Worm (Caenorhabditis elegans) whole organism, L4 larva: ENCODE measurements around the gene C37H5.13.

Experiments used
- D1046.2 ChIP-seq: fragments of 200-800 bp; sonication (Bioruptor generic); IDR thresholded peaks from 2 replicates; pipeline ENCODE4 v1.3.6; 2022; ENCODE audit warnings: missing genetic modification characterization, missing compliant biosample characterization
- F26F4.8 ChIP-seq: fragments of 200-800 bp; sonication (Bioruptor generic); conservative IDR thresholded peaks from 2 replicates; pipeline ENCODE4 v1.3.6; 2022; ENCODE audit warnings: missing genetic modification characterization, missing compliant biosample characterization
- F44E2.7 ChIP-seq: fragments of 200-800 bp; sonication (Bioruptor generic); IDR thresholded peaks from 2 replicates; pipeline ENCODE4 v2.1.2; 2022; ENCODE audit warnings: missing genetic modification characterization, missing compliant biosample characterization
- F49E8.2 ChIP-seq: sonication (generic microtip); optimal IDR thresholded peaks from 2 replicates; lab custom pipeline; 2016; ENCODE audit warnings: missing compliant biosample characterization, mild to moderate bottlenecking, missing genetic modification characterization, borderline replicate concordance
- T26A8.4 ChIP-seq: fragments of 200-800 bp; sonication (Bioruptor generic); IDR thresholded peaks from 2 replicates; pipeline ENCODE4 v1.3.6; 2022; ENCODE audit warnings: missing genetic modification characterization, missing compliant biosample characterization
- Y105C5A.15 ChIP-seq: fragments of 200-800 bp; sonication (Bioruptor generic); IDR thresholded peaks from 2 replicates; pipeline ENCODE4 v1.3.6; 2022; ENCODE audit warnings: missing genetic modification characterization, missing compliant biosample characterization
- Y48G9A.11 ChIP-seq: fragments of 200-800 bp; sonication (Bioruptor generic); IDR thresholded peaks from 2 replicates; pipeline ENCODE4 v1.3.6; 2022; ENCODE audit warnings: missing genetic modification reagents, missing genetic modification characterization, missing compliant biosample characterization
- ZK337.2 ChIP-seq: fragments of 200-800 bp; sonication (Bioruptor generic); IDR thresholded peaks from 2 replicates; pipeline ENCODE4 v1.3.6; 2022; ENCODE audit warnings: missing genetic modification reagents, missing genetic modification characterization, missing compliant biosample characterization
- ZK546.5 ChIP-seq, 2 experiments: sonication (generic microtip); optimal IDR thresholded peaks; 2 replicates each; lab custom pipeline; 2017; ENCODE audit warnings: missing biosample characterization in 2 of 2, missing genetic modification characterization in 2 of 2
- ceh-32 ChIP-seq: sonication (generic microtip); optimal IDR thresholded peaks from 2 replicates; lab custom pipeline; 2016; ENCODE audit warnings: mild to moderate bottlenecking, missing genetic modification characterization, missing compliant biosample characterization; ENCODE audit not compliant: poor library complexity
- ceh-62 ChIP-seq: sonication (generic microtip); optimal IDR thresholded peaks from 2 replicates; lab custom pipeline; 2017; ENCODE audit warnings: missing biosample characterization, missing genetic modification characterization
- ctbp-1 ChIP-seq: fragments of 200-800 bp; sonication (Bioruptor generic); IDR thresholded peaks from 2 replicates; pipeline ENCODE4 v1.3.6; 2022; ENCODE audit warnings: missing genetic modification reagents, missing genetic modification characterization, missing compliant biosample characterization
- daf-8 ChIP-seq: fragments of 200-800 bp; sonication (Bioruptor generic); IDR thresholded peaks from 2 replicates; pipeline ENCODE4 v1.3.6; 2022; ENCODE audit warnings: missing genetic modification characterization, missing compliant biosample characterization
- dmd-6 ChIP-seq: fragments of 200-800 bp; sonication (Bioruptor generic); IDR thresholded peaks from 2 replicates; pipeline ENCODE4 v1.3.6; 2022; ENCODE audit warnings: missing genetic modification reagents, missing genetic modification characterization, missing compliant biosample characterization
- dmd-9 ChIP-seq: fragments of 200-800 bp; sonication (Bioruptor generic); IDR thresholded peaks from 2 replicates; pipeline ENCODE4 v1.3.6; 2022; ENCODE audit warnings: missing genetic modification reagents, missing genetic modification characterization, missing compliant biosample characterization
- dpl-1 ChIP-seq: fragments of 150-350 bp; optimal IDR thresholded peaks from 2 replicates; lab custom pipeline; 2014; ENCODE audit warnings: missing biosample characterization, missing genetic modification reagents, missing genetic modification characterization
- egl-43 ChIP-seq: fragments of 200-800 bp; sonication (Bioruptor generic); IDR thresholded peaks from 2 replicates; pipeline ENCODE4 v1.3.6; 2022; ENCODE audit warnings: missing genetic modification reagents, missing genetic modification characterization, missing compliant biosample characterization
- gei-8 ChIP-seq: fragments of 200-800 bp; sonication (Bioruptor generic); optimal IDR thresholded peaks from 2 replicates; lab custom pipeline; 2018; ENCODE audit warnings: mild to moderate bottlenecking, missing genetic modification characterization, missing compliant biosample characterization
- lin-29 ChIP-seq: fragments of 200-800 bp; sonication (Bioruptor generic); IDR thresholded peaks from 2 replicates; pipeline ENCODE4 v1.3.6; 2022; ENCODE audit warnings: missing genetic modification reagents, missing genetic modification characterization, missing compliant biosample characterization
- lir-3 ChIP-seq: sonication (generic microtip); optimal IDR thresholded peaks from 2 replicates; lab custom pipeline; 2016; ENCODE audit warnings: mild to moderate bottlenecking, missing genetic modification characterization, missing compliant biosample characterization
- lsy-2 ChIP-seq, 2 experiments: fragments of 150-350 bp in 1 of 2; sonication (generic microtip) in 1 of 2; optimal IDR thresholded peaks; 2 replicates each; lab custom pipeline; 2014 to 2017; ENCODE audit warnings: missing biosample characterization in 2 of 2, missing genetic modification characterization in 2 of 2
- madf-5 ChIP-seq, 2 experiments: fragments of 200-800 bp; sonication (Bioruptor generic); IDR thresholded peaks; 2 replicates each; pipeline ENCODE4 v1.3.6; 2022; ENCODE audit warnings: missing compliant biosample characterization in 2 of 2, missing genetic modification characterization in 2 of 2
- mdl-1 ChIP-seq, 2 experiments: fragments of 150-350 bp in 1 of 2; sonication (generic microtip) in 1 of 2; optimal IDR thresholded peaks; 2 replicates each; lab custom pipeline; 2014 to 2017; ENCODE audit warnings: missing biosample characterization in 2 of 2, missing genetic modification characterization in 2 of 2
- mep-1 ChIP-seq: fragments of 150-350 bp; sonication (generic microtip); optimal IDR thresholded peaks from 3 replicates; lab custom pipeline; 2014; ENCODE audit warnings: missing biosample characterization, missing genetic modification characterization
- mes-2 ChIP-seq: sonication (generic microtip); optimal IDR thresholded peaks from 2 replicates; lab custom pipeline; 2016; ENCODE audit warnings: missing genotype, mild to moderate bottlenecking, missing genetic modification characterization, missing compliant biosample characterization; ENCODE audit not compliant: poor library complexity, severe bottlenecking
- nhr-25 ChIP-seq: sonication (generic microtip); optimal IDR thresholded peaks from 2 replicates; lab custom pipeline; 2017; ENCODE audit warnings: missing genetic modification characterization, mild to moderate bottlenecking, missing compliant biosample characterization, antibody characterized with exemption, moderate library complexity, borderline replicate concordance; ENCODE audit not compliant: insufficient read depth
- nhr-41 ChIP-seq: fragments of 200-800 bp; sonication (Bioruptor generic); IDR thresholded peaks from 2 replicates; pipeline ENCODE4 v1.3.6; 2022; ENCODE audit warnings: missing genetic modification reagents, missing genetic modification characterization, missing compliant biosample characterization
- nhr-42 ChIP-seq: fragments of 200-800 bp; sonication (Bioruptor generic); IDR thresholded peaks from 2 replicates; pipeline ENCODE4 v1.3.6; 2022; ENCODE audit warnings: missing genetic modification characterization, missing compliant biosample characterization
- pha-4 ChIP-seq, 2 experiments: fragments of 150-350 bp in 1 of 2; fragments of 200-800 bp in 1 of 2; sonication (Bioruptor generic) in 1 of 2; IDR thresholded peaks in 1 of 2; optimal IDR thresholded peaks in 1 of 2; 2 replicates each; pipeline versions ENCODE4 v1.3.6 to Lab custom; 2014 to 2022; ENCODE audit warnings: missing genetic modification characterization in 2 of 2, missing genetic modification reagents in 2 of 2, missing biosample characterization in 1 of 2, missing compliant biosample characterization in 1 of 2
- pqm-1 ChIP-seq: sonication (generic microtip); optimal IDR thresholded peaks from 2 replicates; lab custom pipeline; 2017; ENCODE audit warnings: missing biosample characterization, missing genetic modification characterization
- rbr-2 ChIP-seq: sonication (generic microtip); optimal IDR thresholded peaks from 2 replicates; lab custom pipeline; 2016; ENCODE audit warnings: missing genotype, missing genetic modification characterization, missing compliant biosample characterization
- sdz-12 ChIP-seq: fragments of 200-800 bp; sonication (Bioruptor generic); optimal IDR thresholded peaks from 2 replicates; lab custom pipeline; 2018; ENCODE audit warnings: mild to moderate bottlenecking, missing genetic modification characterization, missing compliant biosample characterization
- set-16 ChIP-seq: fragments of 200-800 bp; sonication (Bioruptor generic); IDR thresholded peaks from 2 replicates; pipeline ENCODE4 v1.3.6; 2022; ENCODE audit warnings: missing genetic modification reagents, missing genetic modification characterization, missing compliant biosample characterization
- snpc-4 ChIP-seq: fragments of 150-350 bp; optimal IDR thresholded peaks from 2 replicates; lab custom pipeline; 2014; ENCODE audit warnings: missing biosample characterization, missing genetic modification characterization
- tag-97 ChIP-seq: fragments of 200-800 bp; sonication (Bioruptor generic); IDR thresholded peaks from 2 replicates; pipeline ENCODE4 v1.3.6; 2022; ENCODE audit warnings: missing genetic modification characterization, missing compliant biosample characterization
- zag-1 ChIP-seq: fragments of 150-350 bp; optimal IDR thresholded peaks from 2 replicates; lab custom pipeline; 2014; ENCODE audit warnings: missing biosample characterization, missing genetic modification characterization

Gene C37H5.13

ce11 chrV:4889477-4889876 is 26.7 kb upstream of the C37H5.13 start, which contains the start of gene ugt-12 (continued):
- TF ChIP-seq tag-97 (GFP tag; lab: Robert Waterston, UW) (no peak), nhr-41 (no peak), F26F4.8 (no peak), ZK546.5 (tag; optimal IDR thresholded peaks at IDR 0.05; lab: Kevin White, UChicago) (no peak), rbr-2 (tag; lab: Kevin White, UChicago) (no peak), F44E2.7 (GFP tag; lab: Robert Waterston, UW) (no peak), lir-3 (no peak), mep-1 (tag; lab: Kevin White, UChicago) (peak; percentile 18), egl-43 (no peak), sdz-12 (GFP tag; lab: Kevin White, UChicago) (no peak), mdl-1 (tag; optimal IDR thresholded peaks at IDR 0.05; lab: Kevin White, UChicago) (no peak), daf-8 (GFP tag; lab: Robert Waterston, UW) (no peak), mes-2 (tag; lab: Kevin White, UChicago) (no peak), nhr-25 (tag; lab: Kevin White, UChicago) (no peak), T26A8.4 (no peak), dmd-9 (GFP tag; lab: Robert Waterston, UW) (no peak), pqm-1 (peak; percentile 71), madf-5 (GFP tag; IDR thresholded peaks at IDR 0.05; lab: Robert Waterston, UW) (no peak), ZK337.2 (GFP tag; lab: Robert Waterston, UW) (no peak), dpl-1 (no peak), nhr-42 (GFP tag; lab: Robert Waterston, UW) (no peak), lin-29 (GFP tag; lab: Robert Waterston, UW) (no peak)

DNA sequence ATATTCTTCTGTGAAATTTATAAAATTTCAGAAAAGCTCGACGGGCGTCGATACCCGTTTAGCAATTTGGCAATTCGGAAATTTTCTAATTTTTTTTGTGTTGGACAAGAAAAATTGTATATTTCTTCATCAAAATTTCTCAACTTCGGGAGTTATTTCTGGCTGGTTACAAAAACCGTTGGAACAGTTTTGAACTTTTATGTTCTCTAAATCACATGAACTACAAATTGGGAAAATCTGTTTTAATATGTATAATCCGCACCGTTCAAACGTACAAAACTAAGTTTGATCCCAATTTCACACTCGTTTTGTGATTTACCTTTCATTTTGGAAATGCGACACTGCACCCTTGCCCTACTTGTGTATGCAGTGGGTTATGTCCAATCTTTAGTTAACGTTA is 22.6 kb upstream of the C37H5.13 start, which contains the start of gene T19H12.3:
Gene T19H12.3, plus strand, starts transcription at position 301 of the 400 bp plus-strand sequence.
- TF ChIP-seq F49E8.2 (tag; lab: Kevin White, UChicago) (no peak), set-16 (GFP tag; lab: Robert Waterston, UW) (no peak), ceh-32 (tag; lab: Kevin White, UChicago) (no peak), dpl-1 (no peak), pha-4 (GFP tag; IDR thresholded peaks at IDR 0.05; lab: Robert Waterston, UW) (no peak), pha-4 (tag; optimal IDR thresholded peaks at IDR 0.05; lab: Kevin White, UChicago) (no peak), Y105C5A.15 (GFP tag; lab: Robert Waterston, UW) (no peak), T26A8.4 (no peak)

DNA sequence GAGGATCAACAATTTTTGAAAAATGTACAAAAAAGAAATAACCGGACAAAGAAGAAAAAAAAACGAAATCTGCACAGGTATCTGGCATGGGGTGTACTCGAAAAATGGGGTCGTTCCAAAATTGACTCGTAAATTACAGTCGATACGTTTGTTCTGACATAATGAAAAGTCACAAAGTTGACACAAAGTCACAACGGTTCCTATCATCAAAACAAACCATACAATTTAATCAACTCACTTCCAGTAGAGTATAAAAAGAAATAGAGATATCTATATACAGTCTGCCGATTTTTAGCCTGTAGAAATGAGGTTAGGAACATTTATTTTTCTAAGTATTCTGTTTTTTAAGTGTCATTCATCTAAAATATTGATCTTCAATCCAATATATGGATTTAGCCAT is 21.7 kb upstream of the C37H5.13 start, which contains the start of gene T19H12.12:
Gene T19H12.12, plus strand, starts transcription at position 301 of the 400 bp plus-strand sequence.
- no peak for TF ChIP-seq lsy-2 (tag; optimal IDR thresholded peaks at IDR 0.05; lab: Kevin White, UChicago)
- TF ChIP-seq zag-1 (tag; lab: Kevin White, UChicago), result no peak
- no peak for TF ChIP-seq lir-3
- TF ChIP-seq pqm-1, result no peak
- TF ChIP-seq gei-8 (GFP tag; lab: Kevin White, UChicago), result no peak
- TF ChIP-seq, all 104 proteins: peak for 0

- TF ChIP-seq D1046.2, result no peak
- no peak for TF ChIP-seq Y48G9A.11
- no peak for TF ChIP-seq lsy-2 (tag; optimal IDR thresholded peaks at IDR 0.05; lab: Kevin White, UChicago)
- TF ChIP-seq Y105C5A.15 (GFP tag; lab: Robert Waterston, UW), result no peak
- TF ChIP-seq lir-3, result no peak
- TF ChIP-seq ZK337.2 (GFP tag; lab: Robert Waterston, UW), result no peak
- no peak for TF ChIP-seq ceh-62
- no peak for TF ChIP-seq sdz-12 (GFP tag; lab: Kevin White, UChicago)
- TF ChIP-seq dmd-6, result no peak
- no peak for TF ChIP-seq set-16 (GFP tag; lab: Robert Waterston, UW)
- no peak for TF ChIP-seq snpc-4 (tag; lab: Kevin White, UChicago)
- TF ChIP-seq ctbp-1 (GFP tag; lab: Robert Waterston, UW), result no peak
Observed at ce11 chrV:4881377-4881776, 18.6 kb upstream of the C37H5.13 start, which contains the start of gene str-32. Gene str-32, minus strand, starts transcription at chrV:4881477.
